Fruit fly (Drosophila melanogaster): ENCODE data around the gene CG31517.

DNA sequence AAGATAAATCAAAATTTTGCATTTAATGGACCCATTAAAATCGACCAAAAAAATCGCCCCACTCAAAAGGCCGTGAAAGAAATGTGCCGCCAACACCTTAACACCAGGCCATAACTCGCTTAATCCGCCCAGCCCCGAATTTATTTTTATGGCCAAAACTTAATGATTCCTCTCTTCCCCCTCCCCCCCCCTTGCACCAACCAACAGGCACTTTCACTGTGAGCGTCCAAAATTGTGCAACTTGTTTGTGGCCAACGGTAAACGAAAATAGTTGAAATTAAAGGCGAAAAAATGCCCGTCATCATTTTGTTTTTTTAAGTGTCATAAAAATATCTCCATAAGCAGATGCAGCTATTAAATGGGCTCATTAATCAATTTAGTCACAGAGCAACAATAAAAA is 2.1 kb upstream of the CG31517 start:
- TF ChIP-seq fru (optimal IDR thresholded peaks at IDR 0.05) = no peak
- TF ChIP-seq CG2202 (tag; optimal IDR thresholded peaks at IDR 0.05) = no peak
- TF ChIP-seq CG14860 (GFP tag; IDR thresholded peaks at IDR 0.05; ENCODE audit: partially characterized antibody) = no peak
- TF ChIP-seq fd64A (GFP tag; optimal IDR thresholded peaks at IDR 0.05) = no peak
- TF ChIP-seq CG34422 (GFP tag; IDR thresholded peaks at IDR 0.05) = no peak
- TF ChIP-seq Hr51 (GFP tag; optimal IDR thresholded peaks at IDR 0.05) = no peak
- no peak for TF ChIP-seq dmrt11E (tag; optimal IDR thresholded peaks at IDR 0.05)

All from whole organism, embryonic.